Fruit fly (Drosophila melanogaster): ENCODE data around the gene CG34028.
A peak's percentile ranks its signal among the peaks of the same experiment; 100 is the strongest.

dm6 chrX:9467656-9468055 lies 43.7 kb upstream of the CG34028 start:
- TF ChIP-seq CG10669 (GFP tag; optimal IDR thresholded peaks at IDR 0.05) (no peak), CG1621 (tag; optimal IDR thresholded peaks at IDR 0.05) (no peak), CG8319 (GFP tag; optimal IDR thresholded peaks at IDR 0.05) (no peak), CG6163 (GFP tag; IDR thresholded peaks at IDR 0.05) (no peak), CG34406 (GFP tag; optimal IDR thresholded peaks at IDR 0.05) (no peak), salr (GFP tag; optimal IDR thresholded peaks at IDR 0.05) (no peak), Lpt (GFP tag; optimal IDR thresholded peaks at IDR 0.05) (no peak), pdm3 (GFP tag; optimal IDR thresholded peaks at IDR 0.05) (no peak), CG8119 (GFP tag; IDR thresholded peaks at IDR 0.05) (peak; percentile 55; the same call in 2 of the 3 replicates), Eip78C (GFP tag) (no peak), CG8632 (GFP tag; optimal IDR thresholded peaks at IDR 0.05) (no peak), Gug (GFP tag; IDR thresholded peaks at IDR 0.05) (no peak)
